Fruit fly (Drosophila melanogaster) ovary, adult (tissue): ENCODE results near the gene Npl4.

Source experiments
- CG17801 ChIP-seq: fragments of 200-800 bp; optimal IDR thresholded peaks from 2 replicates; lab custom pipeline; 2019; ENCODE audit warnings: missing biosample characterization, mild to moderate bottlenecking, missing genetic modification characterization, moderate library complexity; ENCODE audit not compliant: partially characterized antibody

The Npl4 gene

DNA sequence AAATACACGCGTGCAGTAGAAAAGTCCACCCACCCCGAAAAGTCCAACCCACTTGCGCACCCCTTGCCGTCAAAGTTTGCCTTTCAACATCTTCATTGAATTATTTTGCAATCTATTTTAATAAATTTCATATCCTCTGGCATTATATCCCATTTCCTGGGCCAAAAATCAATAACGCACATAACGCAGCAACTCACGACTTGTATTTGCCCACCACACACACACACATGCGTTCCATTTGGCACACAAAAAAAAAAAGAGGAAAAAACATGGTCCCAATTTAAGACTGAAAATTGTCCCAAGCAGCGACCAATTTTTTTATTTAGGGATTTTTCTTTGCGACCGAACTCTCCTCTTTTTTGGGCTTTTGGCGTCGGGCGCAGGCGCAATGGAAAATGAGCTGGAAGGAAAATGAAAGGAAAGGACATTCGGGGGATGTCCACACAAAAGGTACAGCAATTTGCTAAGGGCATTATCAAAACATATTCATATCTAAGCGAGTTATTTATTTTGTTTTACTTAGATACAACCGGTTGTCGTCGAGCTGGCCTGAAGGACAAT, 33.5 kb downstream of the Npl4 start:
- no peak for TF ChIP-seq CG17801 (GFP tag; lab: Kevin White, UChicago)

DNA sequence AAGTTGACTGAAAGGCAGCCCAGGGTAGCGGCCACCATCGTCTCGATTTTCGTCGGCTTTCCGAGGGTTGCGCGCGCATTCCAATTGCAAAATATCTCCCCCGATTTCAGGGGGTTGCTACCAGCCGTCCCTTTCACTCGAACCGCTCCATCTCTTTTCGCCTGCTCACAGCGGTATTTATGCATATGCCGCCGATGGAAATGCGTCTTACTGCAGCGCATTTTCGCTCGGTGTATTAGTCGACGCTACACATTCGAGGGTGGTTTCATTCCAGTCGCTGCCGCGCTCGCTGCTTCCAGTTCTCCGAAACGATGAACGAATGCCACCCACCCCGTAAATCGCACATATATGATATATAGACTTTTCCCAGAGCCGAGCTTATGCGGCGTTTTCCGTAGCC, 35.3 kb downstream of the Npl4 start:
- TF ChIP-seq CG17801 (GFP tag; lab: Kevin White, UChicago): no peak

DNA sequence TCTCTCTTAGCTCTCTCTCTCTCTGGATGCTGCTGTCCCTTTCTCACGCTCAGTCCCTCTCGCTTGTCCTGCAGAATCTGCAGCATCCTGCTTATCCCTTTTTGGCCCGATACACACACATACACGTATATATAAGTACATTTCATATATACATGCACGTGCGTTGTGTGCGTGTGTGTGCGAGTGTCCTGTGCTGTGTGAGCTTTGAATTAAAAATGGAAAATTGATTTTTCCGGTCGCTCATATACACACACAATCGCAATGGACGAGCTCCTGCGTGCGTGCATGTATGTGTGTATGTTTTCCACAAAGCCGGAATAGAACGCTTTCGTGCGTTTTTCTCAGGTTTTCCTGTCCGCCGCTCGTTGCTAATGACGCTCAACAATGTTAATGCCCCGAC, 36.0 kb downstream of the Npl4 start:
- no peak for TF ChIP-seq CG17801 (GFP tag; lab: Kevin White, UChicago)

DNA sequence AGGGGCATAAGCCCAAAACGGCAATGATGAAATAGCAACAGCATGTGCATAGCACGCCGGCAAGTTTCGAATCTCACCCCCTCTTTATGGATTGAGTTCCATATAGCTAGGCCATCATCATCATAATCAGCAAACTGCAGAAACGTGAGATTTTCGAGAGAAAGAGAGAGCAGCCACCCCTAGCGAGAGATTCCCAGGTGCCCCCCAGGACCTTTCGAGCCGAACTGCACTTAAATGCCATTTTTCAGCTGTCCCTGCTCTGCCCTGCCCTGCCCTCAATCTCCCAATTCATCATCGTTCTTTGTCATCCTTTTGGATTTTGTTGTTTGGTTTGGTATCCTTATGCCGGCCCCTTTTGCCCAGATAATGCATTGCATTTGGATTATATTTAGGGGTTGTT, 36.8 kb downstream of the Npl4 start:
- no peak for TF ChIP-seq CG17801 (GFP tag; lab: Kevin White, UChicago)

DNA sequence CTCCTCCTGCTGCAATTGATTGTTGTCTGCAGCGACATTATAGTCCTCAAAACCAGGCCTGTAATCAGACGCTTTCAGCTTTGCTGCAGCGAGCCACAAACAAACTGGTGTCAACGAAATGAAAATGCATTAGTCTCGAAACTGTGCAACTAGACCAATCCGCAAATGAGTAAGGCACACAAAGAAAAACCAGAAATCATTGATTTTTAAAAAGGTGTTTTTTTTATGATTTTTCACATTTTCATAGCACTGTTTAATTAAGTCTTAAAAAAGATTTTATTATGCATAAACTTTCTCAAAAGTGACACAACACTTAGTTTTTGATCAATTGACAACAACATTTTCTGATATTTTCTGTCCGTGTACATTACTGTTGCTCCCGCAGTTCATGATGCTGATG, 41.4 kb downstream of the Npl4 start, which contains the start of gene CG4582:
Gene CG4582, minus strand, starts transcription at position 101 of the 400 bp plus-strand sequence.
- TF ChIP-seq CG17801 (GFP tag; lab: Kevin White, UChicago): no peak
